Fruit fly (Drosophila melanogaster): Measurements from ENCODE around the gene osk.

Gene osk

dm6 chr3R:8945502-8946324 is 10.8 kb downstream of the osk start (continued):
- TF ChIP-seq Abd-B (GFP tag; optimal IDR thresholded peaks at IDR 0.05) (no peak), h (GFP tag; optimal IDR thresholded peaks at IDR 0.05) (peak; percentile 81), woc (GFP tag; optimal IDR thresholded peaks at IDR 0.05) (peak; percentile 71), br (GFP tag; optimal IDR thresholded peaks at IDR 0.05) (peak; percentile 70), Hnf4 (GFP tag; optimal IDR thresholded peaks at IDR 0.05) (peak; percentile 39), psq (GFP tag; optimal IDR thresholded peaks at IDR 0.05) (peak; percentile 83), CG32264 (GFP tag; optimal IDR thresholded peaks at IDR 0.05) (no peak), HLH106 (tag; optimal IDR thresholded peaks at IDR 0.05) (peak; percentile 84)

dm6 chr3R:8946429-8946828 is 11.5 kb downstream of the osk start:
- TF ChIP-seq Hnf4 (GFP tag; optimal IDR thresholded peaks at IDR 0.05) (no peak), dmrt93B (GFP tag; optimal IDR thresholded peaks at IDR 0.05) (no peak), dsf (GFP tag; optimal IDR thresholded peaks at IDR 0.05; ENCODE audit: borderline replicate concordance) (no peak), OdsH (GFP tag; optimal IDR thresholded peaks at IDR 0.05) (no peak), br (GFP tag; optimal IDR thresholded peaks at IDR 0.05) (no peak), woc (GFP tag; optimal IDR thresholded peaks at IDR 0.05) (no peak), Mio (GFP tag; optimal IDR thresholded peaks at IDR 0.05) (no peak), Jra (GFP tag; optimal IDR thresholded peaks at IDR 0.05) (no peak), Dfd (GFP tag; optimal IDR thresholded peaks at IDR 0.05) (no peak), tai (GFP tag; optimal IDR thresholded peaks at IDR 0.05) (no peak), Hr78 (GFP tag; optimal IDR thresholded peaks at IDR 0.05) (no peak), usp (GFP tag; optimal IDR thresholded peaks at IDR 0.05) (no peak), CrebA (GFP tag; optimal IDR thresholded peaks at IDR 0.05; ENCODE audit: borderline replicate concordance) (no peak), rgr (GFP tag; optimal IDR thresholded peaks at IDR 0.05) (no peak), psq (GFP tag; optimal IDR thresholded peaks at IDR 0.05) (no peak), CG32264 (GFP tag; optimal IDR thresholded peaks at IDR 0.05) (no peak), jim (GFP tag; optimal IDR thresholded peaks at IDR 0.05) (no peak)

dm6 chr3R:8947757-8948428 is 13.0 kb downstream of the osk start:
- TF ChIP-seq OdsH (GFP tag; optimal IDR thresholded peaks at IDR 0.05) (no peak), foxo (GFP tag; optimal IDR thresholded peaks at IDR 0.05) (no peak), usp (GFP tag; optimal IDR thresholded peaks at IDR 0.05) (no peak), Abd-B (GFP tag; optimal IDR thresholded peaks at IDR 0.05) (no peak), dsf (GFP tag; optimal IDR thresholded peaks at IDR 0.05; ENCODE audit: borderline replicate concordance) (no peak), h (GFP tag; optimal IDR thresholded peaks at IDR 0.05) (no peak), N (GFP tag; optimal IDR thresholded peaks at IDR 0.05) (no peak), brk (GFP tag; optimal IDR thresholded peaks at IDR 0.05) (no peak), sv (GFP tag; optimal IDR thresholded peaks at IDR 0.05) (no peak), Jra (GFP tag; optimal IDR thresholded peaks at IDR 0.05) (no peak), CG32264 (GFP tag; optimal IDR thresholded peaks at IDR 0.05) (no peak), Myc (optimal IDR thresholded peaks at IDR 0.05) (no peak), lola (GFP tag; optimal IDR thresholded peaks at IDR 0.05) (no peak), sage (GFP tag; optimal IDR thresholded peaks at IDR 0.05) (no peak), Vsx2 (GFP tag; optimal IDR thresholded peaks at IDR 0.05; ENCODE audit: partially characterized antibody) (no peak), dl (GFP tag; optimal IDR thresholded peaks at IDR 0.05; ENCODE audit: insufficient read depth in 1 of 2, partially characterized antibody in 2 of 2) (no peak)

dm6 chr3R:8948855-8949254 is 13.9 kb downstream of the osk start:
- TF ChIP-seq sv (GFP tag; optimal IDR thresholded peaks at IDR 0.05): no peak
- TF ChIP-seq jim (GFP tag; optimal IDR thresholded peaks at IDR 0.05): no peak
- no peak for TF ChIP-seq Hnf4 (GFP tag; optimal IDR thresholded peaks at IDR 0.05)
- no peak for TF ChIP-seq fru (GFP tag; optimal IDR thresholded peaks at IDR 0.05)
- TF ChIP-seq Jra (GFP tag; optimal IDR thresholded peaks at IDR 0.05): no peak
- TF ChIP-seq pan (optimal IDR thresholded peaks at IDR 0.05): no peak
- no peak for TF ChIP-seq OdsH (GFP tag; optimal IDR thresholded peaks at IDR 0.05)
- TF ChIP-seq GATAd (GFP tag; optimal IDR thresholded peaks at IDR 0.05): no peak
- no peak for TF ChIP-seq CrebA (GFP tag; optimal IDR thresholded peaks at IDR 0.05; ENCODE audit: borderline replicate concordance)
- no peak for TF ChIP-seq tai (GFP tag; optimal IDR thresholded peaks at IDR 0.05)
- TF ChIP-seq ey (GFP tag; optimal IDR thresholded peaks at IDR 0.05): no peak
- no peak for TF ChIP-seq Vsx2 (GFP tag; optimal IDR thresholded peaks at IDR 0.05; ENCODE audit: partially characterized antibody)
- no peak for TF ChIP-seq h (GFP tag; optimal IDR thresholded peaks at IDR 0.05)
- no peak for TF ChIP-seq CG32264 (GFP tag; optimal IDR thresholded peaks at IDR 0.05)
